Worm (Caenorhabditis elegans) whole organism, late embryonic: ENCODE data around the gene sri-30.

Source experiments
- C08G9.2 ChIP-seq: sonication (generic microtip); optimal IDR thresholded peaks from 2 replicates; lab custom pipeline; 2016; ENCODE audit warnings: mild to moderate bottlenecking, missing genetic modification characterization, moderate library complexity, missing compliant biosample characterization
- K09A11.1 ChIP-seq: sonication (generic microtip); optimal IDR thresholded peaks from 2 replicates; lab custom pipeline; 2017; ENCODE audit warnings: antibody characterized with exemption, mild to moderate bottlenecking, missing genetic modification characterization, missing compliant biosample characterization; ENCODE audit not compliant: insufficient read depth
- ahr-1 ChIP-seq: sonication (generic microtip); optimal IDR thresholded peaks from 2 replicates; lab custom pipeline; 2016; ENCODE audit warnings: missing genetic modification characterization, missing compliant biosample characterization
- ama-1 ChIP-seq: fragments of 150-350 bp; optimal IDR thresholded peaks from 2 replicates; lab custom pipeline; 2014
- ceh-14 ChIP-seq: sonication (generic microtip); optimal IDR thresholded peaks from 2 replicates; lab custom pipeline; 2016; ENCODE audit warnings: missing genotype, missing genetic modification characterization, missing compliant biosample characterization
- ceh-19 ChIP-seq: fragments of 200-800 bp; sonication (Bioruptor generic); optimal IDR thresholded peaks from 2 replicates; lab custom pipeline; 2018; ENCODE audit warnings: mild to moderate bottlenecking, missing genetic modification characterization, missing compliant biosample characterization
- ceh-2 ChIP-seq: sonication (generic microtip); optimal IDR thresholded peaks from 2 replicates; lab custom pipeline; 2016; ENCODE audit warnings: missing genotype, missing genetic modification characterization, missing compliant biosample characterization
- ceh-22 ChIP-seq: sonication (generic microtip); optimal IDR thresholded peaks from 2 replicates; lab custom pipeline; 2017; ENCODE audit warnings: missing biosample characterization, missing genetic modification characterization
- ceh-24 ChIP-seq: sonication (generic microtip); optimal IDR thresholded peaks from 2 replicates; lab custom pipeline; 2016; ENCODE audit warnings: mild to moderate bottlenecking, missing genetic modification characterization, missing compliant biosample characterization
- ceh-30 ChIP-seq: fragments of 150-350 bp; optimal IDR thresholded peaks from 2 replicates; lab custom pipeline; 2014; ENCODE audit warnings: missing biosample characterization, missing genetic modification characterization
- ceh-31 ChIP-seq: sonication (generic microtip); optimal IDR thresholded peaks from 2 replicates; lab custom pipeline; 2016; ENCODE audit warnings: missing genetic modification characterization, missing compliant biosample characterization
- ceh-34 ChIP-seq: sonication (generic microtip); optimal IDR thresholded peaks from 2 replicates; lab custom pipeline; 2016; ENCODE audit warnings: mild to moderate bottlenecking, missing genetic modification characterization, missing compliant biosample characterization
- ceh-45 ChIP-seq: fragments of 200-800 bp; sonication (Bioruptor generic); IDR thresholded peaks from 2 replicates; pipeline ENCODE4 v1.3.6; 2022; ENCODE audit warnings: missing genetic modification reagents, missing genetic modification characterization, missing compliant biosample characterization
- ceh-48 ChIP-seq: sonication (generic microtip); optimal IDR thresholded peaks from 2 replicates; lab custom pipeline; 2016; ENCODE audit warnings: missing genetic modification characterization, inconsistent platforms, missing compliant biosample characterization
- ceh-6 ChIP-seq: fragments of 200-800 bp; sonication (Bioruptor generic); optimal IDR thresholded peaks from 2 replicates; lab custom pipeline; 2018; ENCODE audit warnings: mild to moderate bottlenecking, missing genetic modification characterization, missing compliant biosample characterization
- dmd-4 ChIP-seq: sonication (generic microtip); optimal IDR thresholded peaks from 2 replicates; lab custom pipeline; 2016; ENCODE audit warnings: borderline replicate concordance, missing genetic modification characterization, missing compliant biosample characterization
- dve-1 ChIP-seq: sonication (generic microtip); optimal IDR thresholded peaks from 2 replicates; lab custom pipeline; 2017; ENCODE audit warnings: antibody characterized with exemption, mild to moderate bottlenecking, missing genetic modification characterization, missing compliant biosample characterization
- ets-4 ChIP-seq: sonication (generic microtip); optimal IDR thresholded peaks from 2 replicates; lab custom pipeline; 2016; ENCODE audit warnings: missing genetic modification characterization, missing compliant biosample characterization
- fax-1 ChIP-seq: sonication (generic microtip); optimal IDR thresholded peaks from 2 replicates; lab custom pipeline; 2016; ENCODE audit warnings: missing genotype, missing genetic modification characterization, missing compliant biosample characterization
- fkh-6 ChIP-seq: sonication (generic microtip); optimal IDR thresholded peaks from 2 replicates; lab custom pipeline; 2016; ENCODE audit warnings: missing genetic modification characterization, missing compliant biosample characterization
- hlh-13 ChIP-seq: fragments of 200-800 bp; sonication (Bioruptor generic); optimal IDR thresholded peaks from 2 replicates; lab custom pipeline; 2018; ENCODE audit warnings: mild to moderate bottlenecking, missing genetic modification characterization, missing compliant biosample characterization
- hlh-30 ChIP-seq: sonication (generic microtip); optimal IDR thresholded peaks from 2 replicates; lab custom pipeline; 2017; ENCODE audit warnings: antibody characterized with exemption, missing genetic modification characterization, missing compliant biosample characterization; ENCODE audit not compliant: insufficient read depth
- hlh-6 ChIP-seq: sonication (generic microtip); optimal IDR thresholded peaks from 2 replicates; lab custom pipeline; 2016; ENCODE audit warnings: missing genotype, missing genetic modification characterization, missing compliant biosample characterization
- lin-11 ChIP-seq: fragments of 200-800 bp; sonication (Bioruptor generic); optimal IDR thresholded peaks from 2 replicates; lab custom pipeline; 2018; ENCODE audit warnings: mild to moderate bottlenecking, missing genetic modification characterization, missing compliant biosample characterization
- madf-2 ChIP-seq: sonication (generic microtip); optimal IDR thresholded peaks from 2 replicates; lab custom pipeline; 2017; ENCODE audit warnings: missing genetic modification characterization, missing compliant biosample characterization
- mec-3 ChIP-seq: sonication (generic microtip); optimal IDR thresholded peaks from 2 replicates; lab custom pipeline; 2016; ENCODE audit warnings: borderline replicate concordance, missing genetic modification characterization, missing compliant biosample characterization
- nfya-1 ChIP-seq: sonication (generic microtip); optimal IDR thresholded peaks from 2 replicates; lab custom pipeline; 2017; ENCODE audit warnings: missing genetic modification characterization, mild to moderate bottlenecking, missing compliant biosample characterization, antibody characterized with exemption, moderate library complexity
- npax-4 ChIP-seq: sonication (generic microtip); optimal IDR thresholded peaks from 2 replicates; lab custom pipeline; 2016; ENCODE audit warnings: missing genetic modification characterization, missing compliant biosample characterization
- pag-3 ChIP-seq: sonication (generic microtip); optimal IDR thresholded peaks from 2 replicates; lab custom pipeline; 2016; ENCODE audit warnings: missing compliant biosample characterization, missing genetic modification characterization, borderline replicate concordance
- pat-9 ChIP-seq: fragments of 200-800 bp; sonication (Bioruptor generic); optimal IDR thresholded peaks from 2 replicates; lab custom pipeline; 2018; ENCODE audit warnings: mild to moderate bottlenecking, missing genetic modification characterization, moderate library complexity, missing compliant biosample characterization
- pax-1 ChIP-seq: fragments of 150-350 bp; optimal IDR thresholded peaks from 2 replicates; lab custom pipeline; 2014; ENCODE audit warnings: missing biosample characterization, missing genetic modification characterization
- pha-4 ChIP-seq: fragments of 150-350 bp; optimal IDR thresholded peaks from 2 replicates; lab custom pipeline; 2018; ENCODE audit warnings: missing biosample characterization, missing genetic modification reagents, missing genetic modification characterization
- pros-1 ChIP-seq: fragments of 150-350 bp; optimal IDR thresholded peaks from 2 replicates; lab custom pipeline; 2014; ENCODE audit warnings: missing biosample characterization, missing genetic modification reagents, missing genetic modification characterization
- ref-2 ChIP-seq: sonication (generic microtip); optimal IDR thresholded peaks from 2 replicates; lab custom pipeline; 2016; ENCODE audit warnings: missing genetic modification characterization, missing compliant biosample characterization
- rnt-1 ChIP-seq: sonication (generic microtip); optimal IDR thresholded peaks from 2 replicates; lab custom pipeline; 2016; ENCODE audit warnings: missing genetic modification characterization, missing compliant biosample characterization
- sdc-2 ChIP-seq: sonication (generic microtip); optimal IDR thresholded peaks from 2 replicates; lab custom pipeline; 2016; ENCODE audit warnings: missing genotype, missing genetic modification characterization, missing compliant biosample characterization
- sox-4 ChIP-seq: sonication (generic microtip); optimal IDR thresholded peaks from 2 replicates; lab custom pipeline; 2017; ENCODE audit warnings: mild to moderate bottlenecking, missing genetic modification characterization, inconsistent platforms, missing compliant biosample characterization
- tbx-2 ChIP-seq: sonication (generic microtip); optimal IDR thresholded peaks from 2 replicates; lab custom pipeline; 2016; ENCODE audit warnings: missing genetic modification characterization, missing compliant biosample characterization
- unc-3 ChIP-seq, 2 experiments: fragments of 200-800 bp in 1 of 2; sonication (Bioruptor generic) in 1 of 2; sonication (generic microtip) in 1 of 2; conservative IDR thresholded peaks in 1 of 2; optimal IDR thresholded peaks in 1 of 2; 2 replicates each; pipeline versions ENCODE4 v1.3.6 to Lab custom; 2016 to 2022; ENCODE audit warnings: missing compliant biosample characterization in 2 of 2, missing genetic modification characterization in 2 of 2, missing genetic modification reagents in 1 of 2
- unc-55 ChIP-seq: sonication (generic microtip); optimal IDR thresholded peaks from 2 replicates; lab custom pipeline; 2017; ENCODE audit warnings: missing biosample characterization, missing genetic modification reagents, missing genetic modification characterization
- zip-5 ChIP-seq: sonication (generic microtip); optimal IDR thresholded peaks from 2 replicates; lab custom pipeline; 2016; ENCODE audit warnings: missing genetic modification characterization, missing compliant biosample characterization
- ztf-16 ChIP-seq: sonication (generic microtip); optimal IDR thresholded peaks from 2 replicates; lab custom pipeline; 2017; ENCODE audit warnings: missing genetic modification characterization, missing compliant biosample characterization

Gene sri-30

ce11 chrII:3067447-3067846, 21.5 kb downstream of the sri-30 start:
- TF ChIP-seq ceh-48 (peak; percentile 33), ets-4 (tag; lab: Kevin White, UChicago) (no peak)

- TF ChIP-seq pag-3 (tag; lab: Kevin White, UChicago), result no peak
- TF ChIP-seq fax-1 (tag; lab: Kevin White, UChicago), result no peak
- no peak for TF ChIP-seq ceh-30
- TF ChIP-seq sox-4 (tag; lab: Kevin White, UChicago), result no peak
- TF ChIP-seq unc-55, result no peak
- no peak for TF ChIP-seq madf-2 (tag; lab: Kevin White, UChicago)
- no peak for TF ChIP-seq hlh-30 (tag; lab: Kevin White, UChicago)
- TF ChIP-seq ceh-2, result no peak
- TF ChIP-seq hlh-13, result no peak
- no peak for TF ChIP-seq ceh-45 (GFP tag; lab: Robert Waterston, UW)
- TF ChIP-seq ceh-34 (tag; lab: Kevin White, UChicago), result no peak
- TF ChIP-seq ceh-14 (tag; lab: Kevin White, UChicago), result no peak
- no peak for TF ChIP-seq C08G9.2 (tag; lab: Kevin White, UChicago)
- TF ChIP-seq pat-9, result no peak
- TF ChIP-seq dve-1 (tag; lab: Kevin White, UChicago), result no peak
- TF ChIP-seq, all 69 proteins: peak for 0
Measured at ce11 chrII:3067896-3068295, 21.9 kb downstream of the sri-30 start.

- no peak for TF ChIP-seq unc-3 (GFP tag; conservative IDR thresholded peaks at IDR 0.05; lab: Robert Waterston, UW)
- no peak for TF ChIP-seq unc-3 (tag; optimal IDR thresholded peaks at IDR 0.05; lab: Kevin White, UChicago)
- peak; percentile 16 for TF ChIP-seq ceh-48
Measured at ce11 chrII:3068646-3069045, 22.7 kb downstream of the sri-30 start.

- TF ChIP-seq ceh-6 (no peak), ceh-48 (peak; percentile 39), fkh-6 (tag; lab: Kevin White, UChicago) (no peak), zip-5 (tag; lab: Kevin White, UChicago) (no peak), npax-4 (tag; lab: Kevin White, UChicago) (no peak), ceh-22 (no peak)
Measured at ce11 chrII:3070182-3070581, 24.2 kb downstream of the sri-30 start.

- TF ChIP-seq hlh-13 (no peak), ceh-30 (no peak), ceh-31 (tag; lab: Kevin White, UChicago) (no peak), hlh-6 (tag; lab: Kevin White, UChicago) (no peak), pax-1 (no peak)
Measured at ce11 chrII:3071012-3071749, 25.2 kb downstream of the sri-30 start, which contains the start of gene Y25C1A.7. Gene Y25C1A.7, minus strand, starts transcription at chrII:3071062.

- peak; percentile 42 for TF ChIP-seq ceh-19
- peak; percentile 94 for TF ChIP-seq nfya-1 (tag; lab: Kevin White, UChicago)
- no peak for TF ChIP-seq ceh-22
- no peak for TF ChIP-seq ceh-24 (tag; lab: Kevin White, UChicago)
- TF ChIP-seq sdc-2, result no peak
- peak; percentile 38 for TF ChIP-seq ceh-14 (tag; lab: Kevin White, UChicago)
- no peak for TF ChIP-seq pha-4
- TF ChIP-seq dmd-4 (tag; lab: Kevin White, UChicago), result no peak
- peak; percentile 59 for TF ChIP-seq rnt-1 (tag; lab: Kevin White, UChicago)
- no peak for TF ChIP-seq K09A11.1
- no peak for TF ChIP-seq ztf-16 (tag; lab: Kevin White, UChicago)
- TF ChIP-seq pros-1 (tag; lab: Kevin White, UChicago), result no peak
- peak; percentile 79 for TF ChIP-seq ceh-31 (tag; lab: Kevin White, UChicago)
- no peak for TF ChIP-seq ahr-1 (tag; lab: Kevin White, UChicago)
- no peak for TF ChIP-seq mec-3 (tag; lab: Kevin White, UChicago)
- TF ChIP-seq C08G9.2 (tag; lab: Kevin White, UChicago), result peak; percentile 35
- no peak for TF ChIP-seq ref-2 (tag; lab: Kevin White, UChicago)
- TF ChIP-seq hlh-30 (tag; lab: Kevin White, UChicago), result peak; percentile 82
- no peak for TF ChIP-seq ceh-45 (GFP tag; lab: Robert Waterston, UW)
- no peak for TF ChIP-seq ama-1 (lab: Kevin White, UChicago)
- TF ChIP-seq lin-11 (tag; lab: Kevin White, UChicago), result no peak
- peak; percentile 63 for TF ChIP-seq tbx-2 (tag; lab: Kevin White, UChicago)
Measured at ce11 chrII:3076915-3077314, 30.9 kb downstream of the sri-30 start, which contains the start of gene Y25C1A.8. Gene Y25C1A.8, minus strand, starts transcription at chrII:3076959.
